Fruit fly (Drosophila melanogaster): ENCODE results near the gene Cpsf100.

DNA sequence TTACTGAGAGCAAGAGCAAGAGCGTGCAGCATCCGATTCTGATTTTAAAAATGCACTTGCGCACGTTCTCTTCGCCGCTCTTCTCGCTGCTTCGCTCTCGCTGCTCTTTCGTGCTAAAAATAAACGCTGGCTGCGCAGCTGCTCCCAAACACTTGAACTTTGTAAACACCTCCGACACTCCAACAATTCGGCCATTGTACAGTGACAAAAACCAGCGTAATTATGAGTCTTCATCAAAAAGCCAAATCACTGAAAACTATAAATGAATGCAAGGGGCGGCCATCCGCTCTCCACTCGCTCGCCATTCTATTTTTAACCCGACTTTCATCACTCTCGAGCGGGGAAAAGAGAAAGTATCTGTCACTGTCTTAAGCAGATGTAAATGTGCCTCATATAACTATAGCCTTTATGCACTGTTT is 30.3 kb downstream of the Cpsf100 start:
- TF ChIP-seq usp (GFP tag; optimal IDR thresholded peaks at IDR 0.05) (no peak), Rel (GFP tag; optimal IDR thresholded peaks at IDR 0.05) (no peak), Rel (tag; optimal IDR thresholded peaks at IDR 0.05) (no peak), Dfd (GFP tag; optimal IDR thresholded peaks at IDR 0.05) (no peak), h (GFP tag; optimal IDR thresholded peaks at IDR 0.05) (peak; percentile 32), GATAd (GFP tag; optimal IDR thresholded peaks at IDR 0.05) (no peak), Hr78 (GFP tag; optimal IDR thresholded peaks at IDR 0.05) (no peak), Vsx2 (GFP tag; optimal IDR thresholded peaks at IDR 0.05; ENCODE audit: partially characterized antibody) (no peak), psq (GFP tag; optimal IDR thresholded peaks at IDR 0.05) (no peak), Dif (GFP tag; optimal IDR thresholded peaks at IDR 0.05; ENCODE audit: partially characterized antibody) (peak; percentile 64), woc (GFP tag; optimal IDR thresholded peaks at IDR 0.05) (no peak), lola (GFP tag; optimal IDR thresholded peaks at IDR 0.05) (no peak), brk (GFP tag; optimal IDR thresholded peaks at IDR 0.05) (no peak), dmrt93B (GFP tag; optimal IDR thresholded peaks at IDR 0.05) (no peak), pan (optimal IDR thresholded peaks at IDR 0.05) (no peak)
